Worm (Caenorhabditis elegans) whole organism, L2 larva: ENCODE measurements around the gene yju-2.
A peak's percentile ranks its signal among the peaks of the same experiment; 100 is the strongest.

Source experiments
- C34F6.9 ChIP-seq: fragments of 150-350 bp; optimal IDR thresholded peaks from 2 replicates; lab custom pipeline; 2014; ENCODE audit warnings: missing biosample characterization, missing genetic modification characterization
- F13H6.1 ChIP-seq: sonication (generic microtip); optimal IDR thresholded peaks from 2 replicates; lab custom pipeline; 2016; ENCODE audit warnings: missing genetic modification characterization, missing compliant biosample characterization
- R02D3.7 ChIP-seq: fragments of 150-350 bp; optimal IDR thresholded peaks from 2 replicates; lab custom pipeline; 2014; ENCODE audit warnings: missing biosample characterization, missing genetic modification characterization
- Y55F3AM.14 ChIP-seq: fragments of 200-800 bp; sonication (Bioruptor generic); optimal IDR thresholded peaks from 2 replicates; lab custom pipeline; 2018; ENCODE audit warnings: mild to moderate bottlenecking, missing genetic modification characterization, missing compliant biosample characterization
- ZK546.5 ChIP-seq: sonication (generic microtip); optimal IDR thresholded peaks from 2 replicates; lab custom pipeline; 2017; ENCODE audit warnings: missing biosample characterization, missing genetic modification characterization
- aly-2 ChIP-seq: fragments of 150-350 bp; optimal IDR thresholded peaks from 2 replicates; lab custom pipeline; 2014; ENCODE audit warnings: missing biosample characterization, missing genetic modification characterization
- ama-1 ChIP-seq: fragments of 150-350 bp; optimal IDR thresholded peaks from 2 replicates; lab custom pipeline; 2018; ENCODE audit warnings: inconsistent platforms
- blmp-1 ChIP-seq: sonication (generic microtip); optimal IDR thresholded peaks from 2 replicates; lab custom pipeline; 2017; ENCODE audit warnings: missing genetic modification characterization, mild to moderate bottlenecking, missing compliant biosample characterization, antibody characterized with exemption, moderate library complexity; ENCODE audit not compliant: insufficient read depth
- ceh-16 ChIP-seq: fragments of 150-350 bp; optimal IDR thresholded peaks from 2 replicates; lab custom pipeline; 2014; ENCODE audit warnings: missing biosample characterization, missing genetic modification characterization
- ceh-82 ChIP-seq: fragments of 150-350 bp; optimal IDR thresholded peaks from 2 replicates; lab custom pipeline; 2014; ENCODE audit warnings: missing biosample characterization, missing genetic modification characterization
- crh-2 ChIP-seq: sonication (generic microtip); optimal IDR thresholded peaks from 2 replicates; lab custom pipeline; 2017; ENCODE audit warnings: missing biosample characterization, missing genetic modification characterization
- dmd-4 ChIP-seq: sonication (generic microtip); optimal IDR thresholded peaks from 2 replicates; lab custom pipeline; 2017; ENCODE audit warnings: missing biosample characterization, missing genetic modification characterization
- egl-27 ChIP-seq: sonication (generic microtip); optimal IDR thresholded peaks from 3 replicates; lab custom pipeline; 2017; ENCODE audit warnings: missing biosample characterization, missing genetic modification reagents, missing genetic modification characterization
- elt-1 ChIP-seq: fragments of 150-350 bp; optimal IDR thresholded peaks from 2 replicates; lab custom pipeline; 2014; ENCODE audit warnings: missing biosample characterization, missing genetic modification characterization
- elt-3 ChIP-seq: sonication (generic microtip); optimal IDR thresholded peaks from 2 replicates; lab custom pipeline; 2017; ENCODE audit warnings: missing biosample characterization, missing genetic modification characterization
- fos-1 ChIP-seq: fragments of 150-350 bp; optimal IDR thresholded peaks from 2 replicates; lab custom pipeline; 2014; ENCODE audit warnings: missing biosample characterization, missing genetic modification characterization
- lin-11 ChIP-seq: fragments of 150-350 bp; sonication (generic microtip); optimal IDR thresholded peaks from 2 replicates; lab custom pipeline; 2014; ENCODE audit warnings: missing biosample characterization, missing genetic modification characterization, inconsistent platforms, mixed read lengths
- lin-13 ChIP-seq: fragments of 150-350 bp; optimal IDR thresholded peaks from 2 replicates; lab custom pipeline; 2014; ENCODE audit warnings: missing biosample characterization, missing genetic modification reagents, missing genetic modification characterization
- lin-39 ChIP-seq: fragments of 150-350 bp; optimal IDR thresholded peaks from 2 replicates; lab custom pipeline; 2014; ENCODE audit warnings: missing biosample characterization, missing genetic modification reagents, missing genetic modification characterization
- lsy-2 ChIP-seq, 2 experiments: fragments of 150-350 bp in 1 of 2; sonication (generic microtip) in 1 of 2; optimal IDR thresholded peaks; 2 replicates each; lab custom pipeline; 2014 to 2017; ENCODE audit warnings: missing biosample characterization in 2 of 2, missing genetic modification characterization in 2 of 2
- mab-5 ChIP-seq: fragments of 150-350 bp; optimal IDR thresholded peaks from 2 replicates; lab custom pipeline; 2014; ENCODE audit warnings: missing biosample characterization, missing genetic modification characterization
- mbf-1 ChIP-seq: sonication (generic microtip); optimal IDR thresholded peaks from 2 replicates; lab custom pipeline; 2017; ENCODE audit warnings: missing biosample characterization, missing genetic modification characterization
- mdl-1 ChIP-seq, 2 experiments: fragments of 150-350 bp in 1 of 2; sonication (generic microtip) in 1 of 2; optimal IDR thresholded peaks; 2 replicates each; lab custom pipeline; 2017; ENCODE audit warnings: missing biosample characterization in 2 of 2, missing genetic modification characterization in 2 of 2
- nhr-10 ChIP-seq: sonication (generic microtip); optimal IDR thresholded peaks from 2 replicates; lab custom pipeline; 2017; ENCODE audit warnings: missing biosample characterization, missing genetic modification characterization
- nhr-11 ChIP-seq: fragments of 150-350 bp; optimal IDR thresholded peaks from 2 replicates; lab custom pipeline; 2014; ENCODE audit warnings: missing biosample characterization, missing genetic modification characterization
- nhr-12 ChIP-seq: fragments of 150-350 bp; optimal IDR thresholded peaks from 2 replicates; lab custom pipeline; 2014; ENCODE audit warnings: missing biosample characterization, missing genetic modification characterization
- nhr-129 ChIP-seq: fragments of 150-350 bp; optimal IDR thresholded peaks from 2 replicates; lab custom pipeline; 2014; ENCODE audit warnings: missing biosample characterization, missing genetic modification characterization
- nhr-21 ChIP-seq: fragments of 150-350 bp; optimal IDR thresholded peaks from 2 replicates; lab custom pipeline; 2014; ENCODE audit warnings: missing biosample characterization, missing genetic modification characterization
- nhr-23 ChIP-seq: fragments of 150-350 bp; optimal IDR thresholded peaks from 2 replicates; lab custom pipeline; 2014; ENCODE audit warnings: missing biosample characterization, missing genetic modification reagents, missing genetic modification characterization
- nhr-237 ChIP-seq: fragments of 150-350 bp; optimal IDR thresholded peaks from 2 replicates; lab custom pipeline; 2014; ENCODE audit warnings: missing biosample characterization, missing genetic modification characterization
- nhr-25 ChIP-seq: fragments of 150-350 bp; sonication (generic microtip); optimal IDR thresholded peaks from 3 replicates; lab custom pipeline; 2014; ENCODE audit warnings: missing biosample characterization, missing genetic modification characterization
- nhr-6 ChIP-seq: fragments of 150-350 bp; optimal IDR thresholded peaks from 2 replicates; lab custom pipeline; 2014; ENCODE audit warnings: missing biosample characterization, missing genetic modification characterization
- peb-1 ChIP-seq: fragments of 150-350 bp; optimal IDR thresholded peaks from 2 replicates; lab custom pipeline; 2014; ENCODE audit warnings: missing biosample characterization, missing genetic modification characterization
- skn-1 ChIP-seq: sonication (generic microtip); optimal IDR thresholded peaks from 2 replicates; lab custom pipeline; 2017; ENCODE audit warnings: missing biosample characterization, missing genetic modification characterization
- sma-3 ChIP-seq: sonication (generic microtip); optimal IDR thresholded peaks from 2 replicates; lab custom pipeline; 2016; ENCODE audit warnings: missing genetic modification reagents, missing genetic modification characterization, missing compliant biosample characterization
- sma-9 ChIP-seq, 2 experiments: fragments of 150-350 bp in 1 of 2; sonication (generic microtip) in 1 of 2; optimal IDR thresholded peaks; 2 replicates each; lab custom pipeline; 2014 to 2016; ENCODE audit warnings: missing genetic modification characterization in 2 of 2, mild to moderate bottlenecking in 1 of 2, missing biosample characterization in 1 of 2, missing compliant biosample characterization in 1 of 2, missing genetic modification reagents in 1 of 2, moderate library complexity in 1 of 2
- unc-55 ChIP-seq: fragments of 150-350 bp; sonication (generic microtip); optimal IDR thresholded peaks from 3 replicates; lab custom pipeline; 2014; ENCODE audit warnings: missing biosample characterization, missing genetic modification reagents, missing genetic modification characterization
- zag-1 ChIP-seq: fragments of 150-350 bp; optimal IDR thresholded peaks from 2 replicates; lab custom pipeline; 2014; ENCODE audit warnings: missing biosample characterization, missing genetic modification characterization
- ztf-1 ChIP-seq: fragments of 200-800 bp; sonication (Bioruptor generic); conservative IDR thresholded peaks from 2 replicates; pipeline ENCODE4 v1.3.6; 2022; ENCODE audit warnings: missing genetic modification characterization, missing compliant biosample characterization
- ztf-4 ChIP-seq: fragments of 150-350 bp; optimal IDR thresholded peaks from 2 replicates; lab custom pipeline; 2014; ENCODE audit warnings: missing biosample characterization, missing genetic modification characterization

yju-2 gene

ce11 chrIII:7180613-7181012, 3.5 kb upstream of the yju-2 start, which contains the start of gene ndab-2:
Gene ndab-2 (plus strand): TSS chrIII:7180752.
- TF ChIP-seq peb-1 (tag; lab: Kevin White, UChicago) (no peak), ztf-4 (tag; lab: Kevin White, UChicago) (peak; percentile 12), nhr-12 (tag; lab: Kevin White, UChicago) (no peak)

- TF ChIP-seq nhr-129 (tag; lab: Kevin White, UChicago), result peak; percentile 78
- TF ChIP-seq ama-1, result no peak
- TF ChIP-seq nhr-237 (tag; lab: Kevin White, UChicago), result no peak
- TF ChIP-seq nhr-21 (tag; lab: Kevin White, UChicago), result no peak
- TF ChIP-seq crh-2, result peak; percentile 21
- no peak for TF ChIP-seq ztf-4 (tag; lab: Kevin White, UChicago)
- peak; percentile 76 for TF ChIP-seq C34F6.9 (tag; lab: Kevin White, UChicago)
- no peak for TF ChIP-seq lin-39 (tag; lab: Kevin White, UChicago)
- peak; percentile 48 for TF ChIP-seq fos-1
- peak; percentile 57 for TF ChIP-seq unc-55 (GFP tag; lab: Kevin White, UChicago)
- TF ChIP-seq lsy-2 (tag; optimal IDR thresholded peaks at IDR 0.05; lab: Kevin White, UChicago), result peak in 1 of 2 experiments; percentile 57
- no peak for TF ChIP-seq nhr-10 (tag; lab: Kevin White, UChicago)
- TF ChIP-seq mab-5, result no peak
- no peak for TF ChIP-seq F13H6.1 (tag; lab: Kevin White, UChicago)
Observed at ce11 chrIII:7181822-7182221, 2.3 kb upstream of the yju-2 start, which contains the start of gene epg-4. Gene epg-4 (plus strand): TSS chrIII:7182167.

DNA sequence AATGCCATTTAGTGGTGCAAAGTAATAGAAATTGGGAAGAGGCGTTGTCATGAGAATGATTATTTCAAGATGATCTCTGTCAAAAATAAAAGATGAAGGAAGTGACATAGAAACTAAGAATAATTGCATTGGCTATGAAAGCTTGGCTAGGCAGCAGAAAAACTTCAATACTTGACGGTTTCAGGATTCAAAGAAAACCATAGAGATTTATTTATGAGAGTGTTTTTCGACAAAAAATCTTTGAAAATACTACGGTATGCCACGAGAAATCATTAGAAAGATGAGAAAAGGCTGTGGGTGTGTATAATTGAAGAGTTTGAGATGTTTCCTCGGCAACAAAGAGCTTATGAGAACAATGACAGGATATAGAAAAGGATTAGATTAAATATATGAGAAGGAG, 1.3 kb downstream of the yju-2 start, which contains the start of gene F37C12.14:
Gene F37C12.14 (minus strand): TSS at position 101 of the 400 bp plus-strand sequence.
- TF ChIP-seq lin-11 (tag; lab: Kevin White, UChicago) (no peak), nhr-11 (tag; lab: Kevin White, UChicago) (no peak), nhr-6 (no peak), nhr-25 (tag; lab: Kevin White, UChicago) (no peak), aly-2 (no peak), egl-27 (tag; lab: Kevin White, UChicago) (no peak), ZK546.5 (tag; lab: Kevin White, UChicago) (no peak), sma-3 (GFP tag; lab: Kevin White, UChicago) (no peak), mab-5 (no peak), blmp-1 (tag; lab: Kevin White, UChicago) (no peak), mdl-1 (tag; optimal IDR thresholded peaks at IDR 0.05; lab: Kevin White, UChicago) (no peak), zag-1 (tag; lab: Kevin White, UChicago) (no peak), ceh-16 (tag; lab: Kevin White, UChicago) (no peak)

DNA sequence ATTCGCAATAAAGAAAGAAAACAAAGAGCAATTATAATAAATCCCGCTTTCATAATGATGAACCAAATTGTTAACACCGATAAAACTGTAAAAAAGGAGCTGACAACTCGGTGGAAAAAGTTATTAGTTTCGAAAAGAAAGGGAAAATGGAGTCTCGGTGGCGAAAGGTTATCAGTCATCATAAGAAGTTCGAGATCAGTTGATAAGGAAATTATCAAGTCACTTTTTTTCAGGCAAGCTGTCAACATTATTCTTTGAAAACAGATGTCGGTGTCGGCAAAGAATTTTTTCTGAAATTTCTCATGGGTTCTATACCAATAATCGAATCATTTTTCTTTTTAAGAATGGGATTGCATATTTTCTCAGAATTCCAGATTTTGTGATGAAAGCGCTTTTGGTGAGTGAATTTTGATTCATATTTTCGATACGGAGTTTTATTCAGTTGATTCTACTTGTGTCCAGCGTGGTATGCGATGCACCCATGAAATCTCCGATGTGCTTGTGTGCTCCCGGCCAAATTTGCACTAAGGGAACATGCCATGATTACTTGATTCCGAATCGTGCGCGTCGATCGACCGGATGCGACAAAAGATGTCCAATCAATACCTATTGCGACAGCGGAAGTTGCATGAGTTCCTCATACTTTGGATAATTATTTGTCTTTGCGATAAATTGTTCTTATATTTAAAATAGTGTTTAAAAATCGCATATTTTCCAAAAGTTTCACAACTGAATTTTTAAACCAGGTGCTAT, 4.3 kb downstream of the yju-2 start, which contains the start of the genes F37C12.21 and F37C12.10:
Gene F37C12.21 (plus strand): TSS at position 58 of the 753 bp plus-strand sequence.
Gene F37C12.10 (minus strand): TSS at position 85 of the 753 bp plus-strand sequence.
- TF ChIP-seq fos-1 (peak; percentile 59), nhr-12 (tag; lab: Kevin White, UChicago) (no peak)
- TF ChIP-seq, all 48 proteins: peak for 1

- TF ChIP-seq mab-5 (peak; percentile 46), nhr-6 (peak; percentile 44), F13H6.1 (tag; lab: Kevin White, UChicago) (peak; percentile 58), nhr-25 (tag; lab: Kevin White, UChicago) (peak; percentile 79), nhr-11 (tag; lab: Kevin White, UChicago) (no peak), elt-1 (no peak), ztf-1 (GFP tag; lab: Robert Waterston, UW) (no peak), crh-2 (peak; percentile 79), blmp-1 (tag; lab: Kevin White, UChicago) (peak; percentile 43), fos-1 (peak; percentile 66), ztf-4 (tag; lab: Kevin White, UChicago) (no peak), nhr-10 (tag; lab: Kevin White, UChicago) (no peak), peb-1 (tag; lab: Kevin White, UChicago) (no peak), egl-27 (tag; lab: Kevin White, UChicago) (peak; percentile 73), R02D3.7 (tag; lab: Kevin White, UChicago) (peak; percentile 85), elt-3 (tag; lab: Kevin White, UChicago) (no peak), nhr-23 (tag; lab: Kevin White, UChicago) (no peak), lin-13 (GFP tag; lab: Kevin White, UChicago) (peak; percentile 91), ama-1 (no peak), C34F6.9 (tag; lab: Kevin White, UChicago) (peak; percentile 87), Y55F3AM.14 (GFP tag; lab: Kevin White, UChicago) (no peak), ceh-82 (tag; lab: Kevin White, UChicago) (no peak), dmd-4 (tag; lab: Kevin White, UChicago) (no peak), sma-9 (GFP tag; optimal IDR thresholded peaks at IDR 0.05; lab: Kevin White, UChicago) (peak; percentile 67), sma-9 (tag; optimal IDR thresholded peaks at IDR 0.05; lab: Kevin White, UChicago) (no peak), mbf-1 (tag; lab: Kevin White, UChicago) (no peak), skn-1 (tag; lab: Kevin White, UChicago) (no peak), nhr-12 (tag; lab: Kevin White, UChicago) (no peak), nhr-21 (tag; lab: Kevin White, UChicago) (peak; percentile 57)
Observed at ce11 chrIII:7189581-7190128, 5.5 kb downstream of the yju-2 start, which contains the start of gene rps-21. Gene rps-21 (minus strand): TSS chrIII:7189631.
